Fruit fly (Drosophila melanogaster) whole organism, embryonic: ENCODE data around the gene sna.
A peak's percentile ranks its signal among the peaks of the same experiment; 100 is the strongest.

Experiments used
- Bteb2 ChIP-seq: fragments of 200-800 bp; sonication (Bioruptor generic); optimal IDR thresholded peaks from 2 replicates; lab custom pipeline; 2016; ENCODE audit warnings: missing biosample characterization, missing genetic modification characterization
- CG11456 ChIP-seq: fragments of 200-800 bp; sonication (Bioruptor generic); IDR thresholded peaks from 3 replicates; pipeline ENCODE4 v1.3.6; 2022; ENCODE audit warnings: missing biosample characterization, missing genetic modification characterization
- CG11504 ChIP-seq: fragments of 200-800 bp; sonication (Bioruptor generic); optimal IDR thresholded peaks from 3 replicates; lab custom pipeline; 2019; ENCODE audit warnings: missing biosample characterization, mild to moderate bottlenecking, missing genetic modification characterization, moderate library complexity
- CG11560 ChIP-seq: fragments of 200-800 bp; sonication (Bioruptor generic); IDR thresholded peaks from 3 replicates; pipeline ENCODE4 v1.3.6; 2022; ENCODE audit warnings: missing biosample characterization, missing genetic modification characterization
- CG12659 ChIP-seq: fragments of 200-800 bp; sonication (Bioruptor generic); optimal IDR thresholded peaks from 3 replicates; lab custom pipeline; 2017; ENCODE audit warnings: mild to moderate bottlenecking, missing biosample characterization, missing genetic modification reagents, missing genetic modification characterization
- CG13123 ChIP-seq: fragments of 200-800 bp; sonication (Bioruptor generic); optimal IDR thresholded peaks from 2 replicates; lab custom pipeline; 2016; ENCODE audit warnings: missing biosample characterization, missing genetic modification characterization
- CG14441 ChIP-seq: fragments of 200-800 bp; sonication (Bioruptor generic); IDR thresholded peaks from 2 replicates; pipeline ENCODE4 v1.3.6; 2022; ENCODE audit warnings: missing biosample characterization, missing genetic modification characterization
- CG14710 ChIP-seq: fragments of 200-800 bp; sonication (Bioruptor generic); optimal IDR thresholded peaks from 3 replicates; lab custom pipeline; 2019; ENCODE audit warnings: missing biosample characterization, mild to moderate bottlenecking, missing genetic modification characterization, moderate library complexity
- CG15514 ChIP-seq: fragments of 200-800 bp; sonication (Bioruptor generic); optimal IDR thresholded peaks from 3 replicates; lab custom pipeline; 2017; ENCODE audit warnings: missing biosample characterization, missing genetic modification characterization, mild to moderate bottlenecking, moderate library complexity, missing genetic modification reagents
- CG15601 ChIP-seq: fragments of 200-800 bp; sonication (Bioruptor generic); optimal IDR thresholded peaks from 3 replicates; lab custom pipeline; 2019; ENCODE audit warnings: missing biosample characterization, mild to moderate bottlenecking, missing genetic modification characterization, moderate library complexity
- CG16779 ChIP-seq: fragments of 200-800 bp; sonication (Bioruptor generic); IDR thresholded peaks from 2 replicates; pipeline ENCODE4 v1.3.6; 2022; ENCODE audit warnings: missing biosample characterization, missing genetic modification characterization
- CG17612 ChIP-seq: fragments of 200-800 bp; sonication (Bioruptor generic); IDR thresholded peaks from 2 replicates; pipeline ENCODE4 v1.3.6; 2022; ENCODE audit warnings: missing biosample characterization, missing genetic modification characterization
- CG17802 ChIP-seq: fragments of 200-800 bp; sonication (Bioruptor generic); optimal IDR thresholded peaks from 2 replicates; lab custom pipeline; 2018; ENCODE audit warnings: missing biosample characterization, mild to moderate bottlenecking, missing genetic modification characterization, moderate library complexity
- CG18764 ChIP-seq: fragments of 200-800 bp; sonication (Bioruptor generic); optimal IDR thresholded peaks from 3 replicates; lab custom pipeline; 2016; ENCODE audit warnings: missing biosample characterization, missing genetic modification characterization
- CG2129 ChIP-seq: fragments of 200-800 bp; sonication (Bioruptor generic); IDR thresholded peaks from 2 replicates; pipeline ENCODE4 v1.3.6; 2022; ENCODE audit warnings: missing biosample characterization, missing genetic modification characterization; ENCODE audit not compliant: partially characterized antibody
- CG2889 ChIP-seq: fragments of 200-800 bp; sonication (Bioruptor generic); IDR thresholded peaks from 3 replicates; pipeline ENCODE4 v1.3.6; 2022; ENCODE audit warnings: missing biosample characterization, missing genetic modification characterization
- CG30020 ChIP-seq: fragments of 200-800 bp; optimal IDR thresholded peaks from 2 replicates; lab custom pipeline; 2019; ENCODE audit warnings: missing biosample characterization, mild to moderate bottlenecking, missing genetic modification characterization, moderate library complexity
- CG3163 ChIP-seq: fragments of 200-800 bp; sonication (Bioruptor generic); optimal IDR thresholded peaks from 3 replicates; lab custom pipeline; 2016; ENCODE audit warnings: missing biosample characterization, missing genetic modification characterization
- CG32772 ChIP-seq: fragments of 200-800 bp; sonication (Bioruptor generic); IDR thresholded peaks from 2 replicates; pipeline ENCODE4 v1.3.6; 2022; ENCODE audit warnings: missing biosample characterization, missing genetic modification characterization
- CG5245 ChIP-seq: fragments of 200-800 bp; sonication (Bioruptor generic); optimal IDR thresholded peaks from 3 replicates; lab custom pipeline; 2016; ENCODE audit warnings: missing biosample characterization, missing genetic modification characterization
- CG5953 ChIP-seq: fragments of 200-800 bp; sonication (Bioruptor generic); IDR thresholded peaks from 2 replicates; pipeline ENCODE4 v1.3.6; 2022; ENCODE audit warnings: missing biosample characterization, missing genetic modification characterization
- CG6654 ChIP-seq: fragments of 200-800 bp; sonication (Bioruptor generic); optimal IDR thresholded peaks from 2 replicates; lab custom pipeline; 2017; ENCODE audit warnings: missing biosample characterization, mild to moderate bottlenecking, missing genetic modification characterization
- CG6791 ChIP-seq: fragments of 200-800 bp; sonication (Bioruptor generic); IDR thresholded peaks from 3 replicates; pipeline ENCODE4 v1.3.6; 2022; ENCODE audit warnings: missing biosample characterization, missing genetic modification characterization; ENCODE audit not compliant: partially characterized antibody
- CG7786 ChIP-seq: fragments of 200-800 bp; sonication (Bioruptor generic); optimal IDR thresholded peaks from 2 replicates; lab custom pipeline; 2016; ENCODE audit warnings: missing biosample characterization, missing genetic modification characterization
- CG7987 ChIP-seq: fragments of 200-800 bp; sonication (Bioruptor generic); optimal IDR thresholded peaks from 2 replicates; lab custom pipeline; 2018; ENCODE audit warnings: missing biosample characterization, mild to moderate bottlenecking, missing genetic modification characterization, moderate library complexity
- D ChIP-seq, 2 experiments: fragments of 200-800 bp in 1 of 2; fragments of >200 bp in 1 of 2; sonication (Bioruptor generic) in 1 of 2; optimal IDR thresholded peaks; 2 replicates in 1 of 2; 3 replicates in 1 of 2; lab custom pipeline; 2017; ENCODE audit warnings: mild to moderate bottlenecking in 1 of 2, missing biosample characterization in 1 of 2, missing genetic modification characterization in 1 of 2, missing genetic modification reagents in 1 of 2
- Fer1 ChIP-seq: fragments of 200-800 bp; sonication (Bioruptor generic); optimal IDR thresholded peaks from 2 replicates; lab custom pipeline; 2017; ENCODE audit warnings: missing biosample characterization, mild to moderate bottlenecking, missing genetic modification characterization
- Fer2 ChIP-seq: fragments of 200-800 bp; sonication (Bioruptor generic); optimal IDR thresholded peaks from 2 replicates; lab custom pipeline; 2018; ENCODE audit warnings: missing biosample characterization, mild to moderate bottlenecking, missing genetic modification characterization, moderate library complexity
- GATAe ChIP-seq: fragments of 200-800 bp; sonication (Bioruptor generic); conservative IDR thresholded peaks from 2 replicates; pipeline ENCODE4 v1.3.6; 2022; ENCODE audit warnings: missing biosample characterization, missing genetic modification characterization
- Hr39 ChIP-seq: fragments of >200 bp; optimal IDR thresholded peaks from 2 replicates; lab custom pipeline; 2017
- MBD-R2 ChIP-seq: fragments of 200-800 bp; sonication (Bioruptor generic); IDR thresholded peaks from 2 replicates; pipeline ENCODE4 v1.3.6; 2022; ENCODE audit warnings: missing biosample characterization, missing genetic modification characterization
- NFAT ChIP-seq: fragments of 200-800 bp; sonication (Bioruptor generic); IDR thresholded peaks from 2 replicates; pipeline ENCODE4 v1.3.6; 2022; ENCODE audit warnings: missing biosample characterization, missing genetic modification characterization
- Neu2 ChIP-seq: fragments of 200-800 bp; sonication (Bioruptor generic); optimal IDR thresholded peaks from 3 replicates; lab custom pipeline; 2016; ENCODE audit warnings: missing biosample characterization, missing genetic modification characterization, borderline replicate concordance
- ash1 ChIP-seq: fragments of 200-800 bp; sonication (Bioruptor generic); optimal IDR thresholded peaks from 2 replicates; lab custom pipeline; 2018; ENCODE audit warnings: missing biosample characterization, mild to moderate bottlenecking, missing genetic modification characterization
- az2 ChIP-seq: fragments of 200-800 bp; sonication (Bioruptor generic); optimal IDR thresholded peaks from 3 replicates; lab custom pipeline; 2016; ENCODE audit warnings: missing biosample characterization, missing genetic modification characterization
- chm ChIP-seq: fragments of 200-800 bp; sonication (Bioruptor generic); IDR thresholded peaks from 2 replicates; pipeline ENCODE4 v1.3.6; 2022; ENCODE audit warnings: missing biosample characterization, missing genetic modification characterization
- dmrt11E ChIP-seq: fragments of 200-800 bp; sonication (Bioruptor generic); optimal IDR thresholded peaks from 3 replicates; lab custom pipeline; 2018; ENCODE audit warnings: missing biosample characterization, mild to moderate bottlenecking, missing genetic modification characterization, moderate library complexity
- grau ChIP-seq: fragments of 200-800 bp; optimal IDR thresholded peaks from 3 replicates; lab custom pipeline; 2019; ENCODE audit warnings: missing biosample characterization, mild to moderate bottlenecking, missing genetic modification characterization, moderate library complexity
- grn ChIP-seq: fragments of 200-800 bp; sonication (Bioruptor generic); optimal IDR thresholded peaks from 3 replicates; lab custom pipeline; 2017; ENCODE audit warnings: missing biosample characterization, missing genetic modification characterization
- insv ChIP-seq, 2 experiments: fragments of 200-800 bp; sonication (Bioruptor generic); optimal IDR thresholded peaks; 3 replicates each; lab custom pipeline; 2016 to 2018; ENCODE audit warnings: missing biosample characterization in 2 of 2, missing genetic modification characterization in 2 of 2
- luna ChIP-seq: fragments of 200-800 bp; sonication (Bioruptor generic); optimal IDR thresholded peaks from 2 replicates; lab custom pipeline; 2016; ENCODE audit warnings: missing biosample characterization, missing genetic modification characterization
- mirr ChIP-seq: fragments of 200-800 bp; sonication (Bioruptor generic); optimal IDR thresholded peaks from 3 replicates; lab custom pipeline; 2018; ENCODE audit warnings: missing biosample characterization, mild to moderate bottlenecking, missing genetic modification characterization
- psq ChIP-seq: fragments of 200-800 bp; sonication (Bioruptor generic); optimal IDR thresholded peaks from 2 replicates; lab custom pipeline; 2017; ENCODE audit warnings: missing biosample characterization, missing genetic modification characterization
- sd ChIP-seq: fragments of 200-800 bp; sonication (Bioruptor generic); optimal IDR thresholded peaks from 3 replicates; lab custom pipeline; 2018; ENCODE audit warnings: missing biosample characterization, mild to moderate bottlenecking, missing genetic modification characterization, moderate library complexity
- sens ChIP-seq: fragments of 200-800 bp; sonication (Bioruptor generic); peaks from one replicate; lab custom pipeline; 2016; ENCODE audit warnings: missing biosample characterization, missing genetic modification characterization
- sens-2 ChIP-seq: fragments of 200-800 bp; sonication (Bioruptor generic); IDR thresholded peaks from 2 replicates; pipeline ENCODE4 v1.3.6; 2022; ENCODE audit warnings: missing biosample characterization, missing genetic modification characterization
- sna ChIP-seq: fragments of 200-800 bp; sonication (Bioruptor generic); IDR thresholded peaks from 2 replicates; pipeline ENCODE4 v1.3.6; 2022; ENCODE audit warnings: missing biosample characterization, missing genetic modification characterization; ENCODE audit not compliant: partially characterized antibody
- sob ChIP-seq: fragments of 200-800 bp; sonication (Bioruptor generic); IDR thresholded peaks from 2 replicates; pipeline ENCODE4 v1.3.6; 2022; ENCODE audit warnings: missing biosample characterization, missing genetic modification characterization
- tgo ChIP-seq: fragments of 200-800 bp; sonication (Bioruptor generic); IDR thresholded peaks from 3 replicates; pipeline ENCODE4 v1.3.6; 2022; ENCODE audit warnings: missing biosample characterization, missing genetic modification characterization
- wor ChIP-seq: fragments of 200-800 bp; sonication (Bioruptor generic); IDR thresholded peaks from 2 replicates; pipeline ENCODE4 v1.3.6; 2022; ENCODE audit warnings: missing biosample characterization, missing genetic modification characterization

The sna gene

dm6 chr2L:15490206-15490851, 12.3 kb upstream of the sna start (continued):
- TF ChIP-seq Fer1 (no peak), GATAe (GFP tag; lab: Robert Waterston, UW) (peak; percentile 96), CG6654 (no peak), CG7786 (GFP tag; lab: Kevin White, UChicago) (no peak), CG11504 (no peak), grau (tag; lab: Kevin White, UChicago) (no peak), CG15514 (GFP tag; lab: Kevin White, UChicago) (peak; percentile 40), sob (GFP tag; lab: Robert Waterston, UW) (peak; percentile 28; the same call in 1 of the 2 replicates), tgo (GFP tag; lab: Robert Waterston, UW) (no peak), az2 (no peak), CG16779 (GFP tag; lab: Robert Waterston, UW) (no peak), CG2129 (GFP tag; lab: Robert Waterston, UW) (no peak), Fer2 (tag; lab: Kevin White, UChicago) (no peak), mirr (GFP tag; lab: Kevin White, UChicago) (peak; percentile 70), chm (no peak), CG13123 (GFP tag; lab: Kevin White, UChicago) (no peak), CG12659 (GFP tag; lab: Kevin White, UChicago) (no peak), Bteb2 (GFP tag; lab: Kevin White, UChicago) (no peak), luna (GFP tag; lab: Kevin White, UChicago) (no peak), CG15601 (tag; lab: Kevin White, UChicago) (no peak), CG14441 (GFP tag; lab: Robert Waterston, UW) (no peak), CG5953 (GFP tag; lab: Robert Waterston, UW) (no peak), sna (GFP tag; lab: Robert Waterston, UW) (0 out of 2 replicates have a peak, but pooled peaks have one; percentile 45), CG17612 (no peak), wor (GFP tag; lab: Robert Waterston, UW) (no peak), grn (GFP tag; lab: Kevin White, UChicago) (peak; percentile 90), insv (GFP tag; optimal IDR thresholded peaks at IDR 0.05; lab: Kevin White, UChicago) (no peak), D (optimal IDR thresholded peaks at IDR 0.05; lab: Kevin White, UChicago) (no peak), D (GFP tag; optimal IDR thresholded peaks at IDR 0.05; lab: Kevin White, UChicago) (no peak), dmrt11E (tag; lab: Kevin White, UChicago) (no peak), CG11560 (tag; lab: Robert Waterston, UW) (0 out of 3 replicates have a peak, but pooled peaks have one; percentile 28), CG11456 (no peak), ash1 (no peak), CG5245 (no peak), CG7987 (GFP tag; lab: Kevin White, UChicago) (no peak), NFAT (GFP tag; lab: Robert Waterston, UW) (no peak), sens (peak; percentile 22), psq (GFP tag; lab: Kevin White, UChicago) (no peak), sd (peak; percentile 100), CG18764 (no peak), sens-2 (no peak), CG6791 (GFP tag; lab: Robert Waterston, UW) (no peak), Neu2 (GFP tag; lab: Kevin White, UChicago) (no peak), CG14710 (no peak), CG32772 (GFP tag; lab: Robert Waterston, UW) (peak; percentile 33), Hr39 (lab: Kevin White, UChicago) (no peak), CG2889 (no peak), CG30020 (tag; lab: Kevin White, UChicago) (no peak), MBD-R2 (GFP tag; lab: Robert Waterston, UW) (peak; percentile 8; the same call in 1 of the 2 replicates), CG17802 (no peak), CG3163 (no peak)
